Fruit fly (Drosophila melanogaster) whole organism, embryonic: ENCODE measurements around the gene CG42449.

ENCODE experiments used
- Atf-2 ChIP-seq: fragments of 200-800 bp; sonication (Bioruptor generic); optimal IDR thresholded peaks from 2 replicates; lab custom pipeline; 2016; ENCODE audit warnings: missing biosample characterization, missing genetic modification characterization
- Awh ChIP-seq: fragments of 200-800 bp; sonication (Bioruptor generic); IDR thresholded peaks from 2 replicates; pipeline ENCODE4, ENCODE4 v1.3.6; 2022; ENCODE audit warnings: missing biosample characterization, missing genetic modification characterization
- B-H1 ChIP-seq: fragments of 200-800 bp; sonication (Bioruptor generic); IDR thresholded peaks from 3 replicates; pipeline ENCODE4 v1.3.6; 2022; ENCODE audit warnings: missing biosample characterization, missing genetic modification characterization
- Bteb2 ChIP-seq: fragments of 200-800 bp; sonication (Bioruptor generic); optimal IDR thresholded peaks from 2 replicates; lab custom pipeline; 2016; ENCODE audit warnings: missing biosample characterization, missing genetic modification characterization
- CG10462 ChIP-seq: fragments of 200-800 bp; sonication (Bioruptor generic); optimal IDR thresholded peaks from 2 replicates; lab custom pipeline; 2016; ENCODE audit warnings: missing biosample characterization, missing genetic modification characterization
- CG11695 ChIP-seq: fragments of 200-800 bp; sonication (Bioruptor generic); IDR thresholded peaks from 3 replicates; pipeline ENCODE4 v1.3.6; 2022; ENCODE audit warnings: missing biosample characterization, missing genetic modification characterization
- CG12155 ChIP-seq: fragments of 200-800 bp; sonication (Bioruptor generic); optimal IDR thresholded peaks from 3 replicates; lab custom pipeline; 2016; ENCODE audit warnings: missing biosample characterization, missing genetic modification characterization
- CG14050 ChIP-seq: fragments of 200-800 bp; sonication (Bioruptor generic); IDR thresholded peaks from 3 replicates; pipeline ENCODE4 v1.3.6; 2022; ENCODE audit warnings: missing biosample characterization, missing genetic modification characterization
- CG15073 ChIP-seq: fragments of 200-800 bp; sonication (Bioruptor generic); optimal IDR thresholded peaks from 2 replicates; lab custom pipeline; 2016; ENCODE audit warnings: missing biosample characterization, missing genetic modification characterization
- CG1792 ChIP-seq: fragments of 200-800 bp; sonication (Bioruptor generic); optimal IDR thresholded peaks from 2 replicates; lab custom pipeline; 2016; ENCODE audit warnings: missing biosample characterization, missing genetic modification characterization
- CG2129 ChIP-seq: fragments of 200-800 bp; sonication (Bioruptor generic); IDR thresholded peaks from 2 replicates; pipeline ENCODE4 v1.3.6; 2022; ENCODE audit warnings: missing biosample characterization, missing genetic modification characterization; ENCODE audit not compliant: partially characterized antibody
- CG2199 ChIP-seq: fragments of 200-800 bp; sonication (Bioruptor generic); IDR thresholded peaks from 3 replicates; pipeline ENCODE4 v1.3.6; 2022; ENCODE audit warnings: missing biosample characterization, missing genetic modification characterization
- CG2202 ChIP-seq: fragments of 200-800 bp; sonication (Bioruptor generic); optimal IDR thresholded peaks from 2 replicates; lab custom pipeline; 2018; ENCODE audit warnings: missing biosample characterization, mild to moderate bottlenecking, missing genetic modification characterization
- CG2712 ChIP-seq: fragments of 200-800 bp; optimal IDR thresholded peaks from 3 replicates; lab custom pipeline; 2019; ENCODE audit warnings: missing biosample characterization, mild to moderate bottlenecking, missing genetic modification characterization, moderate library complexity
- CG32772 ChIP-seq: fragments of 200-800 bp; sonication (Bioruptor generic); IDR thresholded peaks from 2 replicates; pipeline ENCODE4 v1.3.6; 2022; ENCODE audit warnings: missing biosample characterization, missing genetic modification characterization
- CG3847 ChIP-seq: fragments of 200-800 bp; sonication (Bioruptor generic); IDR thresholded peaks from 2 replicates; pipeline ENCODE4 v1.3.6; 2022; ENCODE audit warnings: missing biosample characterization, missing genetic modification characterization
- CG7745 ChIP-seq: fragments of 200-800 bp; sonication (Bioruptor generic); optimal IDR thresholded peaks from 2 replicates; lab custom pipeline; 2018; ENCODE audit warnings: missing biosample characterization, mild to moderate bottlenecking, missing genetic modification characterization, moderate library complexity
- CG8359 ChIP-seq: fragments of 200-800 bp; sonication (Bioruptor generic); optimal IDR thresholded peaks from 2 replicates; lab custom pipeline; 2017; ENCODE audit warnings: missing biosample characterization, mild to moderate bottlenecking, missing genetic modification characterization, borderline replicate concordance
- CG9727 ChIP-seq: fragments of 200-800 bp; sonication (Bioruptor generic); optimal IDR thresholded peaks from 3 replicates; lab custom pipeline; 2017; ENCODE audit warnings: missing biosample characterization, mild to moderate bottlenecking, missing genetic modification characterization
- CG9817 ChIP-seq: fragments of 200-800 bp; sonication (Bioruptor generic); optimal IDR thresholded peaks from 2 replicates; lab custom pipeline; 2018; ENCODE audit warnings: missing biosample characterization, mild to moderate bottlenecking, missing genetic modification characterization, moderate library complexity
- Dfd ChIP-seq, 2 experiments: fragments of >200 bp; optimal IDR thresholded peaks; 2 replicates each; lab custom pipeline; 2017; ENCODE audit warnings: missing biosample characterization in 2 of 2, missing genetic modification characterization in 2 of 2
- Doc3 ChIP-seq: fragments of 200-800 bp; sonication (Bioruptor generic); IDR thresholded peaks from 3 replicates; pipeline ENCODE4 v1.3.6; 2022; ENCODE audit warnings: missing biosample characterization, missing genetic modification characterization; ENCODE audit not compliant: partially characterized antibody
- Fer3 ChIP-seq: fragments of 200-800 bp; sonication (Bioruptor generic); optimal IDR thresholded peaks from 2 replicates; lab custom pipeline; 2018; ENCODE audit warnings: missing biosample characterization, mild to moderate bottlenecking, missing genetic modification characterization, moderate library complexity
- GATAe ChIP-seq: fragments of 200-800 bp; sonication (Bioruptor generic); conservative IDR thresholded peaks from 2 replicates; pipeline ENCODE4 v1.3.6; 2022; ENCODE audit warnings: missing biosample characterization, missing genetic modification characterization
- H2.0 ChIP-seq: fragments of 200-800 bp; sonication (Bioruptor generic); IDR thresholded peaks from 2 replicates; pipeline ENCODE4 v1.3.6; 2022; ENCODE audit warnings: missing biosample characterization, missing genetic modification characterization
- HLH4C ChIP-seq: fragments of 200-800 bp; sonication (Bioruptor generic); IDR thresholded peaks from 3 replicates; pipeline ENCODE4 v1.3.6; 2022; ENCODE audit warnings: missing biosample characterization, missing genetic modification characterization; ENCODE audit not compliant: partially characterized antibody
- HmgD ChIP-seq: fragments of 200-800 bp; sonication (Bioruptor generic); optimal IDR thresholded peaks from 3 replicates; lab custom pipeline; 2016; ENCODE audit warnings: missing biosample characterization, missing genetic modification characterization
- Med ChIP-seq: fragments of 200-800 bp; sonication (Bioruptor generic); peaks from one replicate; lab custom pipeline; 2016; ENCODE audit warnings: missing biosample characterization, missing genetic modification characterization, mild to moderate bottlenecking, inconsistent platforms, moderate library complexity
- NC2β ChIP-seq: fragments of 200-800 bp; sonication (Bioruptor generic); optimal IDR thresholded peaks from 2 replicates; lab custom pipeline; 2016; ENCODE audit warnings: missing biosample characterization, missing genetic modification characterization
- Pdp1 ChIP-seq, 2 experiments: fragments of 200-800 bp; sonication (Bioruptor generic); optimal IDR thresholded peaks; 3 replicates each; lab custom pipeline; 2016; ENCODE audit warnings: missing biosample characterization in 2 of 2, missing genetic modification characterization in 2 of 2, mild to moderate bottlenecking in 1 of 2, moderate library complexity in 1 of 2
- Spps ChIP-seq: fragments of 200-800 bp; sonication (Bioruptor generic); optimal IDR thresholded peaks from 2 replicates; lab custom pipeline; 2018; ENCODE audit warnings: missing biosample characterization, mild to moderate bottlenecking, missing genetic modification characterization
- cato ChIP-seq: fragments of 200-800 bp; sonication (Bioruptor generic); optimal IDR thresholded peaks from 2 replicates; lab custom pipeline; 2016; ENCODE audit warnings: missing biosample characterization, missing genetic modification characterization, borderline replicate concordance
- disco-r ChIP-seq: fragments of 200-800 bp; sonication (Bioruptor generic); optimal IDR thresholded peaks from 2 replicates; lab custom pipeline; 2016; ENCODE audit warnings: missing biosample characterization, missing genetic modification characterization
- fd64A ChIP-seq: fragments of 200-800 bp; sonication (Bioruptor generic); optimal IDR thresholded peaks from 3 replicates; lab custom pipeline; 2018; ENCODE audit warnings: missing biosample characterization, mild to moderate bottlenecking, missing genetic modification characterization
- gfzf ChIP-seq: fragments of 200-800 bp; sonication (Bioruptor generic); optimal IDR thresholded peaks from 2 replicates; lab custom pipeline; 2016; ENCODE audit warnings: missing biosample characterization, mild to moderate bottlenecking, missing genetic modification characterization, moderate library complexity
- grau ChIP-seq: fragments of 200-800 bp; optimal IDR thresholded peaks from 3 replicates; lab custom pipeline; 2019; ENCODE audit warnings: missing biosample characterization, mild to moderate bottlenecking, missing genetic modification characterization, moderate library complexity
- gro ChIP-seq: fragments of 200-800 bp; sonication (Bioruptor generic); optimal IDR thresholded peaks from 2 replicates; lab custom pipeline; 2016; ENCODE audit warnings: missing biosample characterization, missing genetic modification characterization
- hb ChIP-seq: fragments of 200-800 bp; sonication (Bioruptor generic); IDR thresholded peaks from 3 replicates; pipeline ENCODE4 v1.3.6; 2022; ENCODE audit warnings: missing biosample characterization, missing genetic modification characterization; ENCODE audit not compliant: partially characterized antibody
- hbn ChIP-seq: fragments of 200-800 bp; sonication (Bioruptor generic); IDR thresholded peaks from 2 replicates; pipeline ENCODE4 v1.3.6; 2022; ENCODE audit warnings: missing biosample characterization, missing genetic modification characterization; ENCODE audit not compliant: partially characterized antibody
- lilli ChIP-seq: fragments of 200-800 bp; sonication (Bioruptor generic); optimal IDR thresholded peaks from 3 replicates; lab custom pipeline; 2016; ENCODE audit warnings: missing biosample characterization, missing genetic modification characterization
- mld ChIP-seq: fragments of 200-800 bp; sonication (Bioruptor generic); IDR thresholded peaks from 3 replicates; pipeline ENCODE4 v1.3.6; 2022; ENCODE audit warnings: missing biosample characterization, missing genetic modification characterization; ENCODE audit not compliant: partially characterized antibody
- nerfin-1 ChIP-seq: fragments of 200-800 bp; sonication (Bioruptor generic); optimal IDR thresholded peaks from 3 replicates; lab custom pipeline; 2019; ENCODE audit warnings: missing biosample characterization, mild to moderate bottlenecking, missing genetic modification characterization, moderate library complexity
- p53 ChIP-seq: fragments of 200-800 bp; sonication (Bioruptor generic); optimal IDR thresholded peaks from 2 replicates; lab custom pipeline; 2016; ENCODE audit warnings: missing biosample characterization, missing genetic modification characterization
- sug ChIP-seq: fragments of 200-800 bp; optimal IDR thresholded peaks from 2 replicates; lab custom pipeline; 2019; ENCODE audit warnings: missing biosample characterization, mild to moderate bottlenecking, missing genetic modification characterization, moderate library complexity
- tll ChIP-seq, 2 experiments: fragments of 200-800 bp in 1 of 2; fragments of >200 bp in 1 of 2; sonication (Bioruptor generic) in 1 of 2; optimal IDR thresholded peaks; 2 replicates each; lab custom pipeline; 2017 to 2019; ENCODE audit warnings: missing biosample characterization in 2 of 2, missing genetic modification characterization in 2 of 2, mild to moderate bottlenecking in 1 of 2, moderate library complexity in 1 of 2
- trem ChIP-seq: fragments of 200-800 bp; optimal IDR thresholded peaks from 3 replicates; lab custom pipeline; 2019; ENCODE audit warnings: missing biosample characterization, mild to moderate bottlenecking, missing genetic modification characterization, moderate library complexity
- unpg ChIP-seq: fragments of 200-800 bp; sonication (Bioruptor generic); optimal IDR thresholded peaks from 3 replicates; lab custom pipeline; 2018; ENCODE audit warnings: missing biosample characterization, mild to moderate bottlenecking, missing genetic modification characterization, moderate library complexity
- vnd ChIP-seq: fragments of 200-800 bp; sonication (Bioruptor generic); IDR thresholded peaks from 3 replicates; pipeline ENCODE4 v1.3.6; 2022; ENCODE audit warnings: missing biosample characterization, missing genetic modification characterization; ENCODE audit not compliant: partially characterized antibody

The CG42449 gene

dm6 chrX:5677400-5678177, 5.5 kb upstream of the CG42449 start (continued):
- no peak for TF ChIP-seq mld (GFP tag; lab: Robert Waterston, UW)
- TF ChIP-seq CG14050 (GFP tag; lab: Robert Waterston, UW): peak; percentile 67
- peak; percentile 97 for TF ChIP-seq Awh
- TF ChIP-seq nerfin-1 (tag; lab: Kevin White, UChicago): peak; percentile 94
- no peak for TF ChIP-seq CG2129 (GFP tag; lab: Robert Waterston, UW)
- peak; percentile 88 to 90 for TF ChIP-seq Pdp1 (GFP tag; optimal IDR thresholded peaks at IDR 0.05; lab: Kevin White, UChicago)
- TF ChIP-seq trem (tag; lab: Kevin White, UChicago): peak; percentile 49
- TF ChIP-seq CG3847: peak; percentile 69
- TF ChIP-seq CG15073 (GFP tag; lab: Kevin White, UChicago): peak; percentile 61
- TF ChIP-seq CG2202 (tag; lab: Kevin White, UChicago): peak; percentile 96
- TF ChIP-seq hbn: no peak
- TF ChIP-seq Spps: peak; percentile 87
- TF ChIP-seq CG2712 (tag; lab: Kevin White, UChicago): peak; percentile 80
- TF ChIP-seq B-H1 (GFP tag; lab: Robert Waterston, UW): peak; percentile 84; the same call in 2 of the 3 replicates
- TF ChIP-seq CG1792 (GFP tag; lab: Kevin White, UChicago): peak; percentile 93
- peak; percentile 88 for TF ChIP-seq CG10462 (GFP tag; lab: Kevin White, UChicago)
- TF ChIP-seq CG8359 (GFP tag; lab: Kevin White, UChicago): peak; percentile 85
- peak; percentile 23 for TF ChIP-seq gfzf
- peak; percentile 92 for TF ChIP-seq CG11695 (GFP tag; lab: Robert Waterston, UW)
- TF ChIP-seq hb (GFP tag; lab: Robert Waterston, UW): no peak
- TF ChIP-seq Atf-2 (GFP tag; lab: Kevin White, UChicago): peak; percentile 88
- TF ChIP-seq NC2β (GFP tag; lab: Kevin White, UChicago): peak; percentile 92
- TF ChIP-seq fd64A (GFP tag; lab: Kevin White, UChicago): peak; percentile 99
- TF ChIP-seq gro (GFP tag; lab: Kevin White, UChicago): peak; percentile 90
- TF ChIP-seq vnd (GFP tag; lab: Robert Waterston, UW): no peak
- peak; percentile 90 for TF ChIP-seq CG9817 (tag; lab: Kevin White, UChicago)
- TF ChIP-seq sug (tag; lab: Kevin White, UChicago): peak; percentile 72
- TF ChIP-seq HmgD (GFP tag; lab: Kevin White, UChicago): peak; percentile 62
- TF ChIP-seq Fer3 (tag; lab: Kevin White, UChicago): peak; percentile 95
- peak; percentile 67 for TF ChIP-seq grau (tag; lab: Kevin White, UChicago)
- TF ChIP-seq lilli (GFP tag; lab: Kevin White, UChicago): peak; percentile 67
- peak; percentile 67 for TF ChIP-seq H2.0 (GFP tag; lab: Robert Waterston, UW)
- peak; percentile 87 for TF ChIP-seq Bteb2 (GFP tag; lab: Kevin White, UChicago)
- TF ChIP-seq CG12155 (GFP tag; lab: Kevin White, UChicago): peak; percentile 47
- TF ChIP-seq CG32772 (GFP tag; lab: Robert Waterston, UW): peak; percentile 61
- TF ChIP-seq tll (GFP tag; optimal IDR thresholded peaks at IDR 0.05; lab: Kevin White, UChicago): peak in 1 of 2 experiments; percentile 56
- TF ChIP-seq cato (GFP tag; lab: Kevin White, UChicago): peak; percentile 79
- TF ChIP-seq CG2199 (GFP tag; lab: Robert Waterston, UW): no peak
- peak; percentile 77 for TF ChIP-seq p53 (GFP tag; lab: Kevin White, UChicago)
- TF ChIP-seq HLH4C (GFP tag; lab: Robert Waterston, UW): no peak
- TF ChIP-seq Doc3 (GFP tag; lab: Robert Waterston, UW): no peak
- TF ChIP-seq CG9727 (GFP tag; lab: Kevin White, UChicago): peak; percentile 94
- TF ChIP-seq disco-r (GFP tag; lab: Kevin White, UChicago): peak; percentile 84
- peak; percentile 98 for TF ChIP-seq Med (GFP tag; lab: Kevin White, UChicago)
- TF ChIP-seq GATAe (GFP tag; lab: Robert Waterston, UW): peak; percentile 66; the same call in 1 of the 2 replicates
- no peak for TF ChIP-seq Dfd (GFP tag; optimal IDR thresholded peaks at IDR 0.05; lab: Kevin White, UChicago)
- TF ChIP-seq CG7745: peak; percentile 95
- TF ChIP-seq unpg (GFP tag; lab: Kevin White, UChicago): peak; percentile 91
